Worm (Caenorhabditis elegans): Measurements from ENCODE around the gene F10G2.10.

Gene F10G2.10

DNA sequence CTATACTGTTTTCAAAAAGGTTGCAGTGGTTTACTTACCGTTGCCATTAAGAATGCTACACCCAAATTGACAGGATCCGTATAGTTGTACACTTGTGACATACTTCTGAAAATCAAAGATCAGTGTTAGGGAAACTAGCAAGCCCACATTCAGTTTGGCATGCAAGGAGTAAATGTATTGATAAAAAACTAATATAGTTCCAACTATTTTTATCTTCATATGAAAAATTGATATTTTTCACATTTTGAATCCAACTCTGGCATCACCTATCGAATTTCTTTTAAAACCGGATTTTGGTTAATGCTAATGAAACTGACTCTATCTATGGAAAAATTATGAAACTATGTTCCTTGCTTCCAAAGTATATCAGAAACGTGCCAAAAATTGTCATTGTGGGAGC lies 3.3 kb downstream of the F10G2.10 start, which contains the start of gene srx-92:
TSS of gene srx-92 (minus strand) at position 101 of the 400 bp plus-strand sequence.
- TF ChIP-seq hlh-17 (GFP tag; optimal IDR thresholded peaks at IDR 0.05; ENCODE audit: borderline replicate concordance) (no peak), nhr-237 (tag; optimal IDR thresholded peaks at IDR 0.05) (no peak), hpl-2 (GFP tag; optimal IDR thresholded peaks at IDR 0.05) (no peak), snu-23 (GFP tag; optimal IDR thresholded peaks at IDR 0.05) (no peak), snpc-4 (tag; optimal IDR thresholded peaks at IDR 0.05) (no peak), tlp-1 (tag; optimal IDR thresholded peaks at IDR 0.05) (no peak), C16A3.4 (tag; optimal IDR thresholded peaks at IDR 0.05) (no peak), nhr-11 (tag; optimal IDR thresholded peaks at IDR 0.05) (no peak), nhr-28 (tag; optimal IDR thresholded peaks at IDR 0.05) (no peak), egl-27 (tag; optimal IDR thresholded peaks at IDR 0.05) (no peak), fkh-10 (GFP tag; optimal IDR thresholded peaks at IDR 0.05) (no peak), nhr-84 (tag; optimal IDR thresholded peaks at IDR 0.05) (no peak), fkh-4 (tag; optimal IDR thresholded peaks at IDR 0.05; ENCODE audit: borderline replicate concordance) (no peak), rnt-1 (tag; optimal IDR thresholded peaks at IDR 0.05) (no peak), pqm-1 (tag; optimal IDR thresholded peaks at IDR 0.05) (no peak), skn-1 (tag; optimal IDR thresholded peaks at IDR 0.05) (no peak), pag-3 (tag; optimal IDR thresholded peaks at IDR 0.05; ENCODE audit: borderline replicate concordance, insufficient read depth) (no peak), unc-98 (GFP tag; IDR thresholded peaks at IDR 0.05) (no peak), fkh-8 (tag; optimal IDR thresholded peaks at IDR 0.05) (no peak), elt-2 (tag; optimal IDR thresholded peaks at IDR 0.05) (no peak)

DNA sequence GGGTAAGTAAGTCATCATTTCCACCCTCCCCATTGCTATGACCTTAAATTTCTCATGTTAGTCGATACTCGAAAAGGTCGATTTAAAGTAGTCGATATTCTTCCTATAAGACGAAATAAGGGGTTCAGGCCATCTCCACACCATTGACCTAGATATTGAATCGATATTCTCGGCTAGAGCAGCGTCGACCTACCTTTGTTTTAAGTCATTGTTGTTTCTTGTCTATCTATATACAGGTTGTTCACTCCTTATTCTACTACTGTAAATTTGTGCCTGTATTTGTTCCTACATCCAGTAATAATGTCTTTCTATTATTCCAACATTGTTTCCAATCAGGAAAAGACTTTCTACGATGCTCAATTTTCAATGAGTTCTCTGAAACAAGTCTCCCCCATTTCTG lies 4.9 kb downstream of the F10G2.10 start, which contains the start of gene F10G2.4:
TSS of gene F10G2.4 (plus strand) at position 301 of the 400 bp plus-strand sequence.
- TF ChIP-seq nhr-12 (tag; optimal IDR thresholded peaks at IDR 0.05): no peak
- TF ChIP-seq snu-23 (GFP tag; optimal IDR thresholded peaks at IDR 0.05): no peak
- no peak for TF ChIP-seq pax-3 (tag; optimal IDR thresholded peaks at IDR 0.05)
- TF ChIP-seq xbp-1 (tag; optimal IDR thresholded peaks at IDR 0.05): no peak
- TF ChIP-seq ceh-8 (GFP tag; optimal IDR thresholded peaks at IDR 0.05): no peak
- TF ChIP-seq unc-98 (GFP tag; IDR thresholded peaks at IDR 0.05): no peak
- TF ChIP-seq nhr-237 (tag; optimal IDR thresholded peaks at IDR 0.05): no peak
- TF ChIP-seq sox-4 (tag; optimal IDR thresholded peaks at IDR 0.05): no peak
- TF ChIP-seq swsn-7 (tag; optimal IDR thresholded peaks at IDR 0.05): no peak
- no peak for TF ChIP-seq nhr-71 (tag; optimal IDR thresholded peaks at IDR 0.05)
- TF ChIP-seq dsc-1 (tag; optimal IDR thresholded peaks at IDR 0.05): no peak

DNA sequence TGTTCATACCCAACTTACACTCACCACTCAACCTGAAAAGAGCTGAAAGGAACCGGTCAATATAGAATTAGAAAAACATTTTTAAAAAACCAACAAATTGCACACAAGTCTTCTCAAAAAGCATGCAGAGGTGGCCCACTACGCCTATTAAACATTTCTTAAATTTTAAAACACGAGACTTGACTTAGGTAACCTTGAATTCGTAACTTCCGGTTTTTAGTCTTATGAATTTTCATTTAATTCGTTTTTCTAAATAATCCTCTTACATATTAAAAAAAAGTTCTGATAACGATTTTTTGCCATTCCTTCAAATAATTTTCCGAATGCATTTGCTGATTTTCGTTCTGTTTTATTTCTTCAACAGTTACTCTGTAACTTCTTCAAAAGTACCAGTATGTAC lies 6.1 kb downstream of the F10G2.10 start, which contains the start of gene clec-7:
TSS of gene clec-7 (plus strand) at position 301 of the 400 bp plus-strand sequence.
- TF ChIP-seq egl-13 (tag; optimal IDR thresholded peaks at IDR 0.05) (no peak), unc-62 (GFP tag; optimal IDR thresholded peaks at IDR 0.05) (no peak), pqm-1 (tag; optimal IDR thresholded peaks at IDR 0.05) (no peak), nhr-90 (tag; optimal IDR thresholded peaks at IDR 0.05; ENCODE audit: poor library complexity) (no peak), aha-1 (tag; optimal IDR thresholded peaks at IDR 0.05) (no peak), fkh-10 (GFP tag; optimal IDR thresholded peaks at IDR 0.05) (no peak), unc-86 (tag; optimal IDR thresholded peaks at IDR 0.05) (no peak), nhr-12 (tag; optimal IDR thresholded peaks at IDR 0.05) (no peak), ztf-11 (tag; optimal IDR thresholded peaks at IDR 0.05) (no peak), nhr-71 (tag; optimal IDR thresholded peaks at IDR 0.05) (no peak), lin-35 (GFP tag; optimal IDR thresholded peaks at IDR 0.05) (no peak), snpc-4 (tag; optimal IDR thresholded peaks at IDR 0.05) (no peak), pag-3 (tag; optimal IDR thresholded peaks at IDR 0.05; ENCODE audit: borderline replicate concordance, insufficient read depth) (no peak)

DNA sequence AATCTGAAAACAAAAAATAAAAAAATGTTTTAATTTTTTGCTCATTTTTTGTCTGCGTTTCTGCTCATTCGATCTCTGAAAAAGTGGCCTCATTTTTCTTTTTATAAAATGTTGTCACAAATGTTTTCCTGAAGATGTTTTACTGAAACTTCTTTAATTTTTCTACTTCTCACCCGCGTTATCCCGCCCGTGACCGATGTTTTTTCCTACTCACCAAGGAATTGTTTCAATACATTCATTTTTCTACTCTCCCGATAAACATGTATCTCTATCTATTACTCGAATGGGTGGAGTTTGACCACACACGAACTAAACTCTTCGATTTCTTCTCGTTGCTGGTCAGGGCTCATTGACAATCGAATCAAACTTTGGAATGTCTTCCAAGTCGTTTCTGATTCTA lies 8.9 kb downstream of the F10G2.10 start, which contains the start of gene F10G2.2:
TSS of gene F10G2.2 (plus strand) at position 301 of the 400 bp plus-strand sequence.
- TF ChIP-seq nhr-90 (tag; optimal IDR thresholded peaks at IDR 0.05; ENCODE audit: poor library complexity): no peak
- TF ChIP-seq nhr-71 (tag; optimal IDR thresholded peaks at IDR 0.05): no peak
- TF ChIP-seq ets-5 (GFP tag; IDR thresholded peaks at IDR 0.05): no peak
- no peak for TF ChIP-seq snpc-4 (tag; optimal IDR thresholded peaks at IDR 0.05)
- TF ChIP-seq egl-27 (tag; optimal IDR thresholded peaks at IDR 0.05): no peak
- no peak for TF ChIP-seq elt-2 (tag; optimal IDR thresholded peaks at IDR 0.05)
- TF ChIP-seq hpl-2 (GFP tag; optimal IDR thresholded peaks at IDR 0.05): no peak
- TF ChIP-seq efl-1 (optimal IDR thresholded peaks at IDR 0.05): no peak
- TF ChIP-seq efl-1 (GFP tag; optimal IDR thresholded peaks at IDR 0.05 in 1 of 2): no peak

All from whole organism, L1 larva.